Worm (Caenorhabditis elegans) whole organism, L3 larva: Measurements from ENCODE around the gene unc-23.

Source experiments
- ama-1 ChIP-seq: fragments of 150-350 bp; optimal IDR thresholded peaks from 2 replicates; lab custom pipeline; 2018
- ceh-9 ChIP-seq: sonication (generic microtip); optimal IDR thresholded peaks from 2 replicates; lab custom pipeline; 2018; ENCODE audit warnings: missing biosample characterization, missing genetic modification characterization
- daf-12 ChIP-seq: fragments of 150-350 bp; optimal IDR thresholded peaks from 2 replicates; lab custom pipeline; 2014; ENCODE audit warnings: missing biosample characterization, missing genetic modification reagents, missing genetic modification characterization
- egl-27 ChIP-seq: sonication (generic microtip); optimal IDR thresholded peaks from 4 replicates; lab custom pipeline; 2017; ENCODE audit warnings: missing biosample characterization, missing genetic modification reagents, missing genetic modification characterization
- elt-3 ChIP-seq, 3 experiments: fragments of 150-350 bp in 1 of 3; sonication (generic microtip) in 2 of 3; optimal IDR thresholded peaks; 2 replicates in 2 of 3; 4 replicates in 1 of 3; lab custom pipeline; 2014 to 2017; ENCODE audit warnings: missing biosample characterization in 3 of 3, missing genetic modification characterization in 3 of 3
- fkh-10 ChIP-seq: sonication (generic microtip); optimal IDR thresholded peaks from 2 replicates; lab custom pipeline; 2017; ENCODE audit warnings: missing biosample characterization, missing genetic modification reagents, missing genetic modification characterization
- jun-1 ChIP-seq: fragments of 150-350 bp; optimal IDR thresholded peaks from 2 replicates; lab custom pipeline; 2014; ENCODE audit warnings: missing biosample characterization, missing genetic modification reagents, missing genetic modification characterization
- nhr-11 ChIP-seq: fragments of 150-350 bp; optimal IDR thresholded peaks from 2 replicates; lab custom pipeline; 2014; ENCODE audit warnings: missing biosample characterization, missing genetic modification characterization
- snpc-4 ChIP-seq: fragments of 150-350 bp; optimal IDR thresholded peaks from 2 replicates; lab custom pipeline; 2014; ENCODE audit warnings: missing biosample characterization, missing genetic modification characterization
- zag-1 ChIP-seq: fragments of 150-350 bp; optimal IDR thresholded peaks from 2 replicates; lab custom pipeline; 2014; ENCODE audit warnings: missing biosample characterization, missing genetic modification characterization

DNA sequence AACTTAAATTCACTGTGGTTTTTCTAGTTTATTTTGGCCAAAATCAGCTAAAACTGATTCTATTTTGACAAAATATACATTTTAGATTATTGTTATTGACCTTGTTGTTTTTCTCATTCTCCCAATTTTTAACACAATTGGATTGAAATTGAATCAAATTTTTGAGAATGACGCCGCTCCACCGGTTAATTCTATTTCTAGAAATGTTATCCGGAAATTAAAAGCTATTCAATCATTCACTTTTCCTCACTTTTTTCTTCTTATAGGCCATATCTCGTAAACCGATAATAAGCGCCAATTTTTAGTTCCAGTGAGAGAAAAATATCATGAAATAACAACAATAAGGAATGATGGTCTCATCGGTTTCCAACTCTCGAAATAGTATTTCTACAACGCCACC, 33.5 kb upstream of the unc-23 start, which contains the start of gene frpr-12:
- TF ChIP-seq ama-1 (no peak), elt-3 (tag; optimal IDR thresholded peaks at IDR 0.05; lab: Kevin White, UChicago) (no peak), fkh-10 (GFP tag; lab: Kevin White, UChicago) (no peak), daf-12 (tag; lab: Kevin White, UChicago) (no peak), egl-27 (tag; lab: Kevin White, UChicago) (no peak), nhr-11 (tag; lab: Kevin White, UChicago) (no peak), snpc-4 (tag; lab: Kevin White, UChicago) (no peak), jun-1 (tag; lab: Kevin White, UChicago) (no peak), zag-1 (tag; lab: Kevin White, UChicago) (no peak), ceh-9 (no peak)
